Worm (Caenorhabditis elegans) whole organism, L3 larva: ENCODE data around the gene C27A2.8.

Experiments
- aly-2 ChIP-seq: fragments of 150-350 bp; optimal IDR thresholded peaks from 2 replicates; lab custom pipeline; 2014; ENCODE audit warnings: missing biosample characterization, missing genetic modification characterization
- fkh-10 ChIP-seq: sonication (generic microtip); optimal IDR thresholded peaks from 2 replicates; lab custom pipeline; 2017; ENCODE audit warnings: missing biosample characterization, missing genetic modification reagents, missing genetic modification characterization
- zag-1 ChIP-seq: fragments of 150-350 bp; optimal IDR thresholded peaks from 2 replicates; lab custom pipeline; 2014; ENCODE audit warnings: missing biosample characterization, missing genetic modification characterization

- no peak for TF ChIP-seq aly-2 (tag; lab: Kevin White, UChicago)
- no peak for TF ChIP-seq fkh-10 (GFP tag; lab: Kevin White, UChicago)
- TF ChIP-seq zag-1 (tag; lab: Kevin White, UChicago) = no peak
Measured at ce11 chrII:5022381-5022855, 45.4 kb downstream of the C27A2.8 start, which contains the start of the genes nsy-1 and F59A6.13.
